Comparison of ENCODE assay signal across 2 fruit fly cellular contexts in genomic region chrX:22858076-22858475, dm6.
TF ChIP-seq lines count a peak whose summit lies in the region.

No protein-coding gene starts in this region.

- no peak for TF ChIP-seq CTCF in whole organism, embryonic (GFP tag; optimal IDR thresholded peaks at IDR 0.05; lab: Kevin White, UChicago)

TF ChIP-seq in whole organism, embryonic, 481 proteins besides CTCF, POLR2A, EP300 and RAD21:
- peak; percentile 75 for TF ChIP-seq crol (GFP tag; IDR thresholded peaks at IDR 0.05; lab: Robert Waterston, UW)
- TF ChIP-seq Hr39 (optimal IDR thresholded peaks at IDR 0.05; lab: Kevin White, UChicago), result peak; percentile 21
- peak; percentile 93; the same call in 2 of the 3 replicates for TF ChIP-seq CG2199 (GFP tag; IDR thresholded peaks at IDR 0.05; lab: Robert Waterston, UW)
- TF ChIP-seq CG7271 (tag; optimal IDR thresholded peaks at IDR 0.05; lab: Kevin White, UChicago), result no peak
- peak; percentile 8 for TF ChIP-seq CG13894 (tag; optimal IDR thresholded peaks at IDR 0.05; lab: Kevin White, UChicago)

TF ChIP-seq in whole organism, wandering third instar larva, 38 proteins besides CTCF, POLR2A, EP300 and RAD21:
- TF ChIP-seq Jra (GFP tag; optimal IDR thresholded peaks at IDR 0.05; lab: Kevin White, UChicago), result no peak
- TF ChIP-seq Dfd (GFP tag; optimal IDR thresholded peaks at IDR 0.05; lab: Kevin White, UChicago), result peak; percentile 82
- TF ChIP-seq jim (GFP tag; optimal IDR thresholded peaks at IDR 0.05; lab: Kevin White, UChicago), result no peak

Comparison
In these comparisons a context has a peak if more than half of its experiments do, and no peak if none do; other contexts are left out.
1. Of the 10 proteins assayed by ChIP-seq in both whole organism, embryonic and whole organism, wandering third instar larva: peak only in whole organism, embryonic: none; only in whole organism, wandering third instar larva: Dfd; in both: none; in neither: 9.